Worm (Caenorhabditis elegans) whole organism, L1 larva: ENCODE results near the gene Y57G11B.6.
"Not testable (repeated sequence)": the region's sequence is repeated elsewhere in the genome, so short reads cannot be mapped to it uniquely, and the experiment has no call there.

Experiments used
- aha-1 ChIP-seq: fragments of 150-350 bp; optimal IDR thresholded peaks from 2 replicates; lab custom pipeline; 2014; ENCODE audit warnings: missing biosample characterization, missing genetic modification characterization
- aly-2 ChIP-seq: fragments of 150-350 bp; optimal IDR thresholded peaks from 2 replicates; lab custom pipeline; 2014; ENCODE audit warnings: missing biosample characterization, missing genetic modification characterization
- blmp-1 ChIP-seq: fragments of 150-350 bp; optimal IDR thresholded peaks from 2 replicates; lab custom pipeline; 2014; ENCODE audit warnings: missing biosample characterization, missing genetic modification characterization
- dsc-1 ChIP-seq: sonication (generic microtip); optimal IDR thresholded peaks from 2 replicates; lab custom pipeline; 2016; ENCODE audit warnings: mild to moderate bottlenecking, missing genetic modification characterization, missing compliant biosample characterization
- efl-1 ChIP-seq, 4 experiments: fragments of 150-350 bp; optimal IDR thresholded peaks in 3 of 4; peaks in 1 of 4; 1 replicate in 1 of 4; 2 replicates in 3 of 4; lab custom pipeline; 2014; ENCODE audit warnings: missing biosample characterization in 2 of 4, missing genetic modification characterization in 2 of 4, missing genetic modification reagents in 2 of 4
- egl-13 ChIP-seq: sonication (generic microtip); optimal IDR thresholded peaks from 2 replicates; lab custom pipeline; 2016; ENCODE audit warnings: missing genotype, missing genetic modification reagents, missing genetic modification characterization, missing compliant biosample characterization
- elt-2 ChIP-seq: sonication (generic microtip); optimal IDR thresholded peaks from 2 replicates; lab custom pipeline; 2016; ENCODE audit warnings: missing genetic modification characterization, mild to moderate bottlenecking, inconsistent platforms, missing compliant biosample characterization, missing genetic modification reagents
- fkh-8 ChIP-seq: sonication (generic microtip); optimal IDR thresholded peaks from 2 replicates; lab custom pipeline; 2016; ENCODE audit warnings: mild to moderate bottlenecking, missing genetic modification characterization, missing compliant biosample characterization
- hlh-4 ChIP-seq: sonication (generic microtip); optimal IDR thresholded peaks from 2 replicates; lab custom pipeline; 2016; ENCODE audit warnings: mild to moderate bottlenecking, missing genetic modification characterization, missing compliant biosample characterization
- irx-1 ChIP-seq: sonication (generic microtip); optimal IDR thresholded peaks from 2 replicates; lab custom pipeline; 2016; ENCODE audit warnings: missing genetic modification characterization, missing compliant biosample characterization
- isw-1 ChIP-seq: fragments of 200-800 bp; sonication (Bioruptor generic); IDR thresholded peaks from 2 replicates; pipeline ENCODE4 v1.3.6; 2022; ENCODE audit warnings: missing genetic modification characterization, missing compliant biosample characterization
- jun-1 ChIP-seq: fragments of 150-350 bp; optimal IDR thresholded peaks from 2 replicates; lab custom pipeline; 2014; ENCODE audit warnings: missing biosample characterization, missing genetic modification reagents, missing genetic modification characterization
- lin-39 ChIP-seq: fragments of 150-350 bp; optimal IDR thresholded peaks from 2 replicates; lab custom pipeline; 2014; ENCODE audit warnings: missing biosample characterization, missing genetic modification reagents, missing genetic modification characterization
- lir-3 ChIP-seq: sonication (generic microtip); optimal IDR thresholded peaks from 2 replicates; lab custom pipeline; 2016; ENCODE audit warnings: mild to moderate bottlenecking, missing genetic modification characterization, moderate library complexity, missing compliant biosample characterization; ENCODE audit not compliant: poor library complexity
- mdl-1 ChIP-seq, 2 experiments: fragments of 150-350 bp; optimal IDR thresholded peaks; 2 replicates each; lab custom pipeline; 2014 to 2017; ENCODE audit warnings: missing biosample characterization in 2 of 2, missing genetic modification characterization in 2 of 2, inconsistent platforms in 1 of 2
- nhr-12 ChIP-seq: sonication (generic microtip); optimal IDR thresholded peaks from 2 replicates; lab custom pipeline; 2017; ENCODE audit warnings: missing biosample characterization, missing genetic modification characterization
- nhr-28 ChIP-seq: fragments of 150-350 bp; optimal IDR thresholded peaks from 2 replicates; lab custom pipeline; 2014; ENCODE audit warnings: missing biosample characterization, missing genetic modification characterization
- nhr-71 ChIP-seq: sonication (generic microtip); optimal IDR thresholded peaks from 2 replicates; lab custom pipeline; 2016; ENCODE audit warnings: mild to moderate bottlenecking, missing genetic modification characterization, moderate library complexity, missing compliant biosample characterization
- nhr-76 ChIP-seq: sonication (generic microtip); optimal IDR thresholded peaks from 2 replicates; lab custom pipeline; 2017; ENCODE audit warnings: missing biosample characterization, missing genetic modification characterization
- nhr-77 ChIP-seq: fragments of 150-350 bp; optimal IDR thresholded peaks from 2 replicates; lab custom pipeline; 2014; ENCODE audit warnings: missing biosample characterization, missing genetic modification characterization
- nhr-85 ChIP-seq: sonication (generic microtip); peaks from one replicate; lab custom pipeline; 2016; ENCODE audit warnings: missing genetic modification characterization, inconsistent platforms, missing compliant biosample characterization
- nhr-90 ChIP-seq: sonication (generic microtip); optimal IDR thresholded peaks from 2 replicates; lab custom pipeline; 2016; ENCODE audit warnings: mild to moderate bottlenecking, missing genetic modification characterization, missing compliant biosample characterization; ENCODE audit not compliant: poor library complexity
- pag-3 ChIP-seq: sonication (generic microtip); optimal IDR thresholded peaks from 2 replicates; lab custom pipeline; 2017; ENCODE audit warnings: missing genetic modification characterization, mild to moderate bottlenecking, missing compliant biosample characterization, antibody characterized with exemption, borderline replicate concordance; ENCODE audit not compliant: insufficient read depth
- rnt-1 ChIP-seq: sonication (generic microtip); optimal IDR thresholded peaks from 2 replicates; lab custom pipeline; 2016; ENCODE audit warnings: mild to moderate bottlenecking, missing genetic modification characterization, moderate library complexity, missing compliant biosample characterization
- sox-4 ChIP-seq: sonication (generic microtip); optimal IDR thresholded peaks from 2 replicates; lab custom pipeline; 2016; ENCODE audit warnings: missing genetic modification characterization, missing compliant biosample characterization
- tbx-2 ChIP-seq: sonication (generic microtip); optimal IDR thresholded peaks from 2 replicates; lab custom pipeline; 2016; ENCODE audit warnings: missing genetic modification characterization, missing compliant biosample characterization
- unc-86 ChIP-seq: sonication (generic microtip); optimal IDR thresholded peaks from 2 replicates; lab custom pipeline; 2016; ENCODE audit warnings: missing genetic modification characterization, missing compliant biosample characterization
- vab-15 ChIP-seq: sonication (generic microtip); optimal IDR thresholded peaks from 2 replicates; lab custom pipeline; 2017; ENCODE audit warnings: missing genotype, mild to moderate bottlenecking, missing genetic modification characterization, missing compliant biosample characterization
- xbp-1 ChIP-seq: sonication (generic microtip); optimal IDR thresholded peaks from 2 replicates; lab custom pipeline; 2016; ENCODE audit warnings: missing genetic modification characterization, missing compliant biosample characterization
- zip-4 ChIP-seq: fragments of 200-800 bp; sonication (Bioruptor generic); optimal IDR thresholded peaks from 2 replicates; lab custom pipeline; 2018; ENCODE audit warnings: mild to moderate bottlenecking, missing genetic modification characterization, moderate library complexity, missing compliant biosample characterization

The Y57G11B.6 gene

DNA sequence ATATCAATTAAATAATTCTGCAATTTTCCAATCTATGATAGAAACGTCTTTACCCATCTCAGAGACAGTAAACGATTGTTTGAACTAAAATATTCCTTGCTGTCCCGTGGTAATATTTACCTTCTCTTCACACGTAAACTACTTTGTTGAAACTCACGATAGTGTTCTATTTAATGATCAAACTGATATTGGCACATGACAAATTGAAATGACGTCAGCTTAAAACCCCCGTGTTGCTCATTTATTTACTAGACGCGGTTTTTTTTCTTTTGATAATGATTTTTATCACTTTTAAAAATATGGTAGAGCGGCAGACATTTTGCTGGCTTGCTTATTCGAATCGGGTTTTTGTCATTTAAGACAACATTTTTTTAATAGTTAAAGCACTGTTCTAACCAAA lies 7.0 kb upstream of the Y57G11B.6 start:
- TF ChIP-seq elt-2 (tag; lab: Kevin White, UChicago) (peak; percentile 81), dsc-1 (tag; lab: Kevin White, UChicago) (no peak), nhr-85 (tag; lab: Kevin White, UChicago) (peak; percentile 16), lir-3 (tag; lab: Kevin White, UChicago) (no peak), nhr-77 (tag; lab: Kevin White, UChicago) (no peak), jun-1 (tag; lab: Kevin White, UChicago) (no peak)

DNA sequence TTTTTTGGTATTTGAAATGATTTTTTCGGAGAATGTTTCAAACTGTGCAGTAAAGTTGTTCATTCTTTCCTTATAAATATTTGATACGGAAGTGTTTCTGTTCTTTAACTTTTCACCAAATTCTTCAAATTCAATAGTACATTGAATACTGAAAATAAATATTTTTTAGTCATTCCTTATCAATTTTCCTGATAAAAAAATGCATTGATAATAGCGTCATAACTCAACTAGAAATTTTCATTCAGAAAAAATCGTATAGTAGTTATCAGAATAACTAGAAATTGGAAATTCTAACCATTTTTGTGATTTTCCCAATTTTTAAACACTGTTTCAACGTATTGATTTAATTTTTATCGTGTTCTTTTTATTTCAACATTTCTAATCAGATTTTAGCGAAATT lies 4.6 kb upstream of the Y57G11B.6 start:
- peak; percentile 15 for TF ChIP-seq elt-2 (tag; lab: Kevin White, UChicago)
- no peak for TF ChIP-seq isw-1 (GFP tag; lab: Robert Waterston, UW)
- no peak for TF ChIP-seq efl-1 (optimal IDR thresholded peaks at IDR 0.05; lab: Kevin White, UChicago)
- TF ChIP-seq efl-1 (GFP tag; optimal IDR thresholded peaks at IDR 0.05 in 1 of 2; lab: Kevin White, UChicago), result peak in 1 of 2 experiments; percentile 31

DNA sequence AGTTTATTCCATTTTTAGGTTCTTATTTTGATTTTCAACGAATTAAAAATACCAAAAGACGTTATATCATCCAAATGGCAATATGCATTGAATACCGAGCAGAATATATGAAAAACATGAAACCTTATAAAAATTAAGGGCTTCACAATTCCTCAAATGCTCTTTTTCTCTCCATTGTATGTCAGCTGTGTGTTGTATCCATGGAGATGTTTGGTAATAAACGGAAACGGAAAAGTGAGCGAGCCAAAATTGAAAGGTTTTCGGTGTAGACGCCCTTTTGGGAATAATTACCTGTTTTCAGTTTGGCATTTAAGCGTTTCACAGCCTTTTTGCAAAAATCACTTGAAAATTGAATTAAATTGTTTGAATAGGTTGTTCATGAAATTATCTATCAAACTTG lies 3.0 kb upstream of the Y57G11B.6 start:
- TF ChIP-seq zip-4 (GFP tag; lab: Kevin White, UChicago), result no peak
- TF ChIP-seq aha-1 (tag; lab: Kevin White, UChicago), result no peak
- TF ChIP-seq mdl-1 (tag; optimal IDR thresholded peaks at IDR 0.05; lab: Kevin White, UChicago), result no peak
- no peak for TF ChIP-seq nhr-71 (tag; lab: Kevin White, UChicago)
- TF ChIP-seq vab-15, result no peak
- TF ChIP-seq egl-13 (tag; lab: Kevin White, UChicago), result no peak
- TF ChIP-seq irx-1, result no peak
- peak; percentile 69 for TF ChIP-seq fkh-8 (tag; lab: Kevin White, UChicago)

DNA sequence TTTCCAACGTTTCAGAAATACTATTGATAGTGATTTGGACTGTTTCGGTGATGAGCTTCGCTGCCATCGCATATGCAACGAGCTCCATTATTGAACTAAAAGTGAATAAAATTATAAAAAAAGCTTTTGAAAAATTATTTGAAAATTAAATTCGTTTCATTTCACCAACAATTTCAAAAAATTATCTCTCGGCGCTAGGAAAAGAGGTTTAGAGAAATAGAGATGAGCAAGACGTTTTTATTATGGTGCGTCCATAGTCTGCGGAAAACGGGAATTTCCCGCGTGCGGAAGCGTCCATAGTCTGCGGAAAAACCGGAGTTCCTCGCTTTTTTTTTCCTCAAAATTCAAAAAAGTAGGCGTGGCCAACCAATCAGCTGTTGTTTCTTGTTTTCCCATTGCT lies 2.8 kb downstream of the Y57G11B.6 start, which contains the start of gene pals-30:
Gene pals-30, minus strand, starts transcription at position 101 of the 400 bp plus-strand sequence.
- TF ChIP-seq nhr-76 (tag; lab: Kevin White, UChicago); blmp-1 (tag; lab: Kevin White, UChicago); mdl-1 (tag; optimal IDR thresholded peaks at IDR 0.05; lab: Kevin White, UChicago): not testable (repeated sequence)

DNA sequence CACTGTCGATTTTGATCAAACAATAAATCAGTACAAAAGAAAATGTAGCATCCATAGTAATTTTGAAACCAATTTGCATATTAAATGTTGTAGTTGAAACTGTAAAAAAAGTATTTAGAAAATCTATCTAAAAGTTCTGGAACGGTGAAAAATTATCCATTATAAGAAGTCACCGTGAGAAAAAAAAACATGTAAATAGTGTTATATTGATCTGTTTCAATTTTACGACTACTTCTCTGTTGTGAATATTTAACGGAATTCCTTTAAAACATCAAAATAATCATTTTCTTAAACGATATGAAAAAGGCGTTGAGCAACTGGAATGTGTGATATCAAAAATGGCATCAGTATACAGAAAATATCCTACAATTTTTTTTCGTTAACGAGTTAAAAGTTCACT lies 5.4 kb downstream of the Y57G11B.6 start, which contains the start of gene T27E7.9:
Gene T27E7.9, minus strand, starts transcription at position 101 of the 400 bp plus-strand sequence.
- TF ChIP-seq efl-1 (optimal IDR thresholded peaks at IDR 0.05; lab: Kevin White, UChicago) (no peak), efl-1 (GFP tag; optimal IDR thresholded peaks at IDR 0.05 in 1 of 2; lab: Kevin White, UChicago) (no peak), nhr-85 (tag; lab: Kevin White, UChicago) (no peak), nhr-28 (tag; lab: Kevin White, UChicago) (no peak), dsc-1 (tag; lab: Kevin White, UChicago) (no peak), nhr-12 (tag; lab: Kevin White, UChicago) (no peak), tbx-2 (tag; lab: Kevin White, UChicago) (no peak), unc-86 (no peak), nhr-90 (no peak), hlh-4 (tag; lab: Kevin White, UChicago) (no peak)

DNA sequence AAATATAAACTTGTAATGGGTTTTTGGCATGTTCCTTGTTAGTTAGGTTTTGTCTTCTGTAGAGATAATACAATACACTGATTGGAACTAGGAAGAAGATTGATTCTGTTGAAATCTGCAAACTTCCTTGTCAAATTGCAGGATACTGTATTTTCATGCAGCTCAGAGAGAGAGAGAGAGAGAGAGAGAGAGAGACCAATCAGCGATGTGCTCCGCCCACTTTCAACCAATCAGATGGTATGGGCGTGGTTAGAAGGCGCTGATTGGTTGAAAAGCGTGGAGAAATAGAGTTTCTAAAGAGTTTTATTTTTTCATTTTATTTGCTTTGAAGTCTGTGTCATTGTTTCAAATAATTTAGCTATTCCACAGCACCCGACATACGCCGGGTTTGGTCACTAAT lies 7.4 kb downstream of the Y57G11B.6 start:
- TF ChIP-seq rnt-1 (tag; lab: Kevin White, UChicago) (no peak), lin-39 (tag; lab: Kevin White, UChicago) (no peak), pag-3 (tag; lab: Kevin White, UChicago) (no peak), xbp-1 (tag; lab: Kevin White, UChicago) (no peak), sox-4 (tag; lab: Kevin White, UChicago) (no peak), elt-2 (tag; lab: Kevin White, UChicago) (no peak), aly-2 (tag; lab: Kevin White, UChicago) (no peak)
- TF ChIP-seq, all 84 proteins: peak for 0
